Worm (Caenorhabditis elegans) whole organism, L4/young adult: ENCODE data around the gene R01H2.7.

Experiments used
- W03F9.2 ChIP-seq: fragments of 150-350 bp; optimal IDR thresholded peaks from 2 replicates; lab custom pipeline; 2014; ENCODE audit warnings: missing biosample characterization, missing genetic modification characterization
- dao-5 ChIP-seq: sonication (generic microtip); optimal IDR thresholded peaks from 2 replicates; lab custom pipeline; 2016; ENCODE audit warnings: missing genotype, missing genetic modification characterization, moderate library complexity, missing compliant biosample characterization

- TF ChIP-seq W03F9.2 (tag; lab: Kevin White, UChicago) (no peak), dao-5 (tag; lab: Kevin White, UChicago) (no peak)
Measured at ce11 chrIII:7076386-7076785, 30.8 kb upstream of the R01H2.7 start, which contains the start of gene ZK418.13.
